Worm (Caenorhabditis elegans): ENCODE results near the gene str-151.

- TF ChIP-seq tra-4 (tag; optimal IDR thresholded peaks at IDR 0.05) = no peak
- TF ChIP-seq hnd-1 (tag; optimal IDR thresholded peaks at IDR 0.05) = no peak
- no peak for TF ChIP-seq tbx-11 (GFP tag; IDR thresholded peaks at IDR 0.05)
- no peak for TF ChIP-seq hmg-4 (GFP tag; optimal IDR thresholded peaks at IDR 0.05)
- TF ChIP-seq ama-1 (optimal IDR thresholded peaks at IDR 0.05) = no peak
- TF ChIP-seq B0310.2 (tag; optimal IDR thresholded peaks at IDR 0.05) = no peak
- no peak for TF ChIP-seq F13C5.2 (tag; optimal IDR thresholded peaks at IDR 0.05)
- TF ChIP-seq ceh-13 (GFP tag; optimal IDR thresholded peaks at IDR 0.05) = no peak
Measured at ce11 chrV:16596102-16596501, 20.1 kb downstream of the str-151 start.

Measured in whole organism, early embryonic.